Fruit fly (Drosophila melanogaster) whole organism: ENCODE measurements around the gene RpL36A.

ENCODE experiments used
- Dll ChIP-seq: fragments of >200 bp; optimal IDR thresholded peaks from 2 replicates; lab custom pipeline; 2017
- pan ChIP-seq: fragments of >200 bp; optimal IDR thresholded peaks from 2 replicates; lab custom pipeline; 2017
- psq ChIP-seq: fragments of >200 bp; optimal IDR thresholded peaks from 2 replicates; lab custom pipeline; 2017
- usp ChIP-seq: fragments of >200 bp; optimal IDR thresholded peaks from 2 replicates; lab custom pipeline; 2017; ENCODE audit warnings: missing biosample characterization, missing genetic modification characterization, mixed read lengths

- TF ChIP-seq psq (no peak), pan (lab: Kevin White, UChicago) (no peak), usp (no peak), Dll (no peak)
Observed at dm6 chr2L:7993062-7993685, 49.5 kb downstream of the RpL36A start.
